Fruit fly (Drosophila melanogaster) whole organism: ENCODE data around the gene CG13053.

Source experiments
- Dll ChIP-seq: fragments of >200 bp; optimal IDR thresholded peaks from 2 replicates; lab custom pipeline; 2017
- EcR ChIP-seq, 2 experiments: fragments of >200 bp; optimal IDR thresholded peaks; 2 replicates each; lab custom pipeline; 2017; ENCODE audit warnings: missing biosample characterization in 2 of 2, missing genetic modification characterization in 2 of 2, missing genetic modification reagents in 2 of 2
- pan ChIP-seq: fragments of >200 bp; optimal IDR thresholded peaks from 2 replicates; lab custom pipeline; 2017
- psq ChIP-seq: fragments of >200 bp; optimal IDR thresholded peaks from 2 replicates; lab custom pipeline; 2017
- usp ChIP-seq: fragments of >200 bp; optimal IDR thresholded peaks from 2 replicates; lab custom pipeline; 2017; ENCODE audit warnings: missing biosample characterization, missing genetic modification characterization, mixed read lengths

DNA sequence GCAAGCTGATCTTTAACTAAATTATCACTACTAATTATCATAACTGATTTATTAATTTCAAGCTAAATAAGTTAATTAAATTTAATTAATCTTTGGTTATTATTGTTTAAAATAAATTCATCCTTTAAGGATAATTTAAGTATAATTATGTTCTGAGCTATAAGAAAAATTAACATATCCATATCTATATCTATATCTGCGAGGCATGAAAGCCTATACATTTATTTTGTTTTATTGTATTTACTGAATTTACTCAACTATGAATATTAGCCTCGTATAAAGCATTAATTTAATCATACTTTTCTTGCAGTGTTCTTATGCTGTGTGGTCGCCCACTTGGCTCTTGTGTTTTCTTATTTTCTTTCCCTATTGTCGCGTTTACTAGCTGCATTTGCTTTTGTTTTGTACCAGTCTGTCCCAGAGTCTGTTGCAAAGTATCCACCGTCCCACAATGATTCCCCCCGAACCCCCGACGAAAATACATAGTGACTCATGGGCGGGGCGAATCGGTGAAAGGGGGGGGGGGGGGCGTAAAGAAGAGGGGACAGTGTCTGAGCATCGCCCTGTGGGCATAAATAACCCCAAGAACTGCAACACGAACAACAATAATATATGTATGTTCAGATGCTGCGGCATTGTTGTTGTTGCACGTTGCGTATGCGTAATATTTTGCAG, 44.9 kb downstream of the CG13053 start:
- TF ChIP-seq Dll (lab: Kevin White, UChicago): no peak
- no peak for TF ChIP-seq EcR (GFP tag; optimal IDR thresholded peaks at IDR 0.05; lab: Kevin White, UChicago)
- TF ChIP-seq usp (GFP tag; lab: Kevin White, UChicago): no peak
- no peak for TF ChIP-seq pan (lab: Kevin White, UChicago)
- no peak for TF ChIP-seq psq
